Worm (Caenorhabditis elegans) whole organism, L4/young adult: ENCODE results near the gene gst-18.
"Not testable (repeated sequence)": the region's sequence is repeated elsewhere in the genome, so short reads cannot be mapped to it uniquely, and the experiment has no call there.

ENCODE experiments used
- W03F9.2 ChIP-seq: fragments of 150-350 bp; optimal IDR thresholded peaks from 2 replicates; lab custom pipeline; 2014; ENCODE audit warnings: missing biosample characterization, missing genetic modification characterization
- dao-5 ChIP-seq: sonication (generic microtip); optimal IDR thresholded peaks from 2 replicates; lab custom pipeline; 2016; ENCODE audit warnings: missing genotype, missing genetic modification characterization, moderate library complexity, missing compliant biosample characterization
- him-1 ChIP-seq: sonication (generic microtip); optimal IDR thresholded peaks from 2 replicates; lab custom pipeline; 2016; ENCODE audit warnings: missing genotype, missing genetic modification reagents, missing genetic modification characterization, missing compliant biosample characterization

The gst-18 gene

DNA sequence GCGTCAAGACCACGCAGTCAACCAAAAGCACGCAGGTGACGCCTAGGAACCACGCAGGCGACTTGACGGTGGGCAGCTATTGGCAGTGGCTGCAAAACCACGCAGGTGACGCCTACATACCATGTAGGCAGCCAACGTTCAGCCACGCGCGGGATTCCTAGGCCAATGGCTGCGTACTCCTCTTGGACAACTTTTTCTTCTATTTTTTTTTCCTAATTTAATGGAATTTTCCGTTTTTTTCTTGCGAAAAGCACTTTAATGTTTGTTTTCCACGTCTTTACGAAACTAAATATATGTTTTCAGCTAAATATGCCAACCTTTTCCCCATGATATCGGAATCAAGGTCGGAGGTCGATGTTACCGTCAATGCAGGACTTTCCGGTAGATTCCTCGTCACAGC, 24.0 kb upstream of the gst-18 start, which contains the start of gene C31C9.9:
Gene C31C9.9 (plus strand): TSS at position 301 of the 400 bp plus-strand sequence.
- TF ChIP-seq W03F9.2 (tag; lab: Kevin White, UChicago); him-1 (tag; lab: Kevin White, UChicago); dao-5: not testable (repeated sequence)

DNA sequence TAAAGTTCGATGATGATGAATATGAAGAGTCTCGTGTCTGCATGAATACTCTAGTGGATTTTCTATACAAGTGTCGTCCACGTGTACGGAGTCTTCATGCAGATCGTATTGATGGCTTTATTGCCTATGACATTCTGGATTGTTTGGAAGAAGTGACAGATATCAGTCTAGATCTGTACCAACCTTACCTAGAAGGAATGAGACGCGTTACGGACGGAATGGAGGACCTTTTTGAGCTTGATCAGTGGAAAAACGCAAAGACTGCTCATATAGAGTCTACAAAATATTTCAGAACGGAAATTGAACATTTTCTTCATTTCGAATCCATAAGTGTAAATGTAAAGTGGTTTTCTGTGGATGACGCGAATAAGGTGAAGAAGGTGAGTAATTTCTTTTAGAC, 17.5 kb upstream of the gst-18 start, which contains the start of gene fbxa-169:
Gene fbxa-169 (plus strand): TSS at position 301 of the 400 bp plus-strand sequence.
- TF ChIP-seq him-1 (tag; lab: Kevin White, UChicago) (no peak), dao-5 (no peak), W03F9.2 (tag; lab: Kevin White, UChicago) (no peak)

DNA sequence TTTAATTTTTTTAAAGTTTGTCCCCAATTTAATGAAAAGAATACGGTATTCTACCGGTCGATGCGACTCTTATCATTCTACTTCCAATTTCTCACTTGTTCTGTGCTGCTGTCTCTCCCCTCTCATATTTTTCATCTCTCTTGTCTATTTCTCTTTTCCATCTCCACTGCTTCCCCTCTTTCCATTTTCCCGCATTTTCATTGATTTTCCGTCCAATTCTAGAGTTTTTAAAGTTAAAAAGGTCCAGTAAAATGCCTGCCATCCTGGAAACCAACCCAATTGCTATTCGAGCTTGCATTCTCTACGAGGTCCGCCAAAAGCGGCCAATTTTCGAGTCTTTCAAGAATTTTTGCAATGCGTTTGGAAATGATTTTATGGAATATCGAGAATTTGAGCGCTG, 10.6 kb upstream of the gst-18 start, which contains the start of gene fbxa-167:
Gene fbxa-167 (plus strand): TSS at position 179 of the 400 bp plus-strand sequence.
- TF ChIP-seq him-1 (tag; lab: Kevin White, UChicago) (no peak), W03F9.2 (tag; lab: Kevin White, UChicago) (no peak), dao-5 (no peak)

DNA sequence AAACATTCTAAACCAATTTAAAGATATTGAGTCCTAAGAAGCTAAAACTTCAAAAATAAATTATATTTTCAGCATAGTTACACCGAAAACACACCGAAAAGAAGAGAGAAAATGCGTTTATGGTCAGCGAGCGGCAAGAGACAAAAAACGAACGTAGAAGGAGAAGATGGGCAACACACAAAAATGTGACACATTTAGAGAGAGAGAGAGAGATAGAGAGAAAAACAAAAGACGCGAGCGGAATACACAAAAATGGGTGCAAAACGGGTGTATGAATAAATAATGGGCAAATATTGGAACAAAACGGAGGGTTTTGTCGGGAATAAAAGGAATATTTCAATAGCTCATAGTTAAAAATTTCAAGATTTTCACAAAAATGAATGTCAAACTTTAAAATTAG, 9.5 kb upstream of the gst-18 start:
- TF ChIP-seq W03F9.2 (tag; lab: Kevin White, UChicago) (no peak), him-1 (tag; lab: Kevin White, UChicago) (no peak), dao-5 (no peak)

DNA sequence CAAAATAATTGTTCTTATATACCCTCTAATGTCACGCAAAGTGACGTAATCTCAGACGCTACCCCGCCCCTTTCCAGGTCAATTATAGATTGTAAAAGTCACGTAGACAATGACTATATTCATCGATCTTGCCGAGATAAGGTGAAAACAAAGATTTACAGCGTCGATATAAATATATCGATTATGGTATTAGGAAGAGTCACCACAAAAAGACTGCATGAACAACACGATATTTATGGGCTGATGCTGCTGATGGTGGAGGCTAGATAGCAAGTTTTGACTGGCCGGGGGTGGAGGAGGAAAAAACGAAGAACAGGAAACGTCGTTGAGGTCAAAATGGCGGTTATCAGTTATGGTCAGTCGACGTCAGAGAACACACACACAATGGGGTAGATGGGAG, 7.9 kb upstream of the gst-18 start:
- TF ChIP-seq him-1 (tag; lab: Kevin White, UChicago) (no peak), W03F9.2 (tag; lab: Kevin White, UChicago) (no peak), dao-5 (no peak)

DNA sequence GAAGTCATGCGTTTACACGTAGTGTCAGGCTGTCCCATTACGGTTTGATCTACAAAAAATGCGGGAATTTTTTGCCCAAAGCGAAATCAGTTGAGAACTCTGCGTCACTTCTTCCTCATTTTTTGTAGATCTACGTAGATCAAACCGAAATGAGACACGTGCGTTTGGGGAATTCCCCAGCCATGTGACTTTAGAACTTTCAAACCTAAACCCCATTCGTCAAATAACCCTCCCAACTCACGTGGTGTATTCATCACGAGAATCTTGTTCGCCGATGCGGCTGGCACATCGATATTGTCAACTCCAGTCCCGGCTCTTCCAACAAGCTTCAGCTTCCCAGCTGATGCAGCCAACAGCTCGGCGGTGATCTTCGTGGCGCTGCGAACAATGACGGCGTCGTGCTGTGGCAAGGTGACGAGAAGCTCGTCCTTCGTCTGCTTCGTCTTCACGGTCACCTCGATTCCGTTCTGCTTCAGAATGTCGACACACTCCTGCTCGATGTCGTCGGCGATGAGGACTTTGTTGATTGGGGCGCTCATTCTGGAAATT, 7.3 kb upstream of the gst-18 start, which contains the start of gene phdh-1:
Gene phdh-1 (minus strand): TSS at position 540 of the 549 bp plus-strand sequence.
- TF ChIP-seq him-1 (tag; lab: Kevin White, UChicago) (no peak), W03F9.2 (tag; lab: Kevin White, UChicago) (no peak), dao-5 (no peak)

DNA sequence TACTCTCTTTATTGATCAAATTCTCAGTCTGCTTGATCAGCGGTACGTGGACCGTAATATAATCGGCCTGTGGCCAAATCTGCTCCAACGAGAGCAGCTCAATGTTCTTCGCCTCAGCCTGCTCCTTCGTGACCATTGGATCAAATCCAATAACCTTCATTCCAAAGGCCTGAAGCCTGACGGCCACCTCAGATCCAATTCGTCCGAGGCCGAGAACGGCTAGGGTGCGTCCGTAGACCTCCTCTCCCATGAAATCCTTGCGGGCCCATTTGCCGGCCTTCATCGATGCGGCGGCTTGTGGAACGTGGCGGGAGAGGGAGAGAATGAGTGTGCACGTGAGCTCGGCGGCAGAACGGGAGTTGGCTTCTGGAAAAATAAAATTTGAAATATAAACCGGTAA, 6.8 kb upstream of the gst-18 start:
- TF ChIP-seq dao-5 = no peak

DNA sequence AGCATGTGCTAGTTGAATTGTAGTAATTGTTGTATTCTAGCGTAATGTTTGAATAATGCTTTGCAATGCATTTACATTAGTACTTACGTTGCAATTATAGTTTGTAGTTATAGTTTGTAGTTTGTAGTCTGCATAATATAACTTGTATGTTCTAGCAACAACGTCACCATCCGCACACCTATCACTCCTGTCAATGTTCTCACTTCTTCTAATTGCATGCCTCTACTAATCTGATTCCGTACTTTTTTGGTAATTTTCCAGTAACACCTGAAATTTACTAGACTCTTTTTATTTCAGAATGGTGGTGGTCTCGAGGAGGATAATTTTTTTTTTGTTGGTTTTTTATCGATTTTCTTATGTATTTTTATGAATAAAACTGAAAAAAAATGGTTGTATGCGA, 5.9 kb upstream of the gst-18 start:
- no peak for TF ChIP-seq dao-5
- no peak for TF ChIP-seq him-1 (tag; lab: Kevin White, UChicago)
- TF ChIP-seq W03F9.2 (tag; lab: Kevin White, UChicago) = no peak

DNA sequence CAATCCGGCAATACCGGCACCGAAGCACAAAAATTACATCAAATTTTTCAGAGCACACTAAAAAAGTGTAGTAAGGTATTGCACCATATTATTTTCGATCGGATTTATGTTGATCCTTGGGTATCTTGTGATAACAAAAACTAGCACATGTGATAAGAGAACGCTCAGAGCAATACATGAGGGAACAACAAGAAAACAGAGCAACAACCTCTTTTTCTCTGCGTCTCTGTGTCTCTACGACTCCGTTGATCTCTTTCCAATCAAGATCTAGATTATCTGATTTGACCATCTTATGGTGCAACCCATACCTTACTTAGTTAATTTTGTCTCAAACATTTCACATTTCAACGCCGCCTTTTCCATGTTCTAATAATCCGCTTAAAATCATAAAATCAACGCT, 1.6 kb upstream of the gst-18 start, which contains the start of gene tag-10:
Gene tag-10 (plus strand): TSS at position 347 of the 400 bp plus-strand sequence.
- no peak for TF ChIP-seq dao-5
- no peak for TF ChIP-seq W03F9.2 (tag; lab: Kevin White, UChicago)
- TF ChIP-seq him-1 (tag; lab: Kevin White, UChicago) = no peak

DNA sequence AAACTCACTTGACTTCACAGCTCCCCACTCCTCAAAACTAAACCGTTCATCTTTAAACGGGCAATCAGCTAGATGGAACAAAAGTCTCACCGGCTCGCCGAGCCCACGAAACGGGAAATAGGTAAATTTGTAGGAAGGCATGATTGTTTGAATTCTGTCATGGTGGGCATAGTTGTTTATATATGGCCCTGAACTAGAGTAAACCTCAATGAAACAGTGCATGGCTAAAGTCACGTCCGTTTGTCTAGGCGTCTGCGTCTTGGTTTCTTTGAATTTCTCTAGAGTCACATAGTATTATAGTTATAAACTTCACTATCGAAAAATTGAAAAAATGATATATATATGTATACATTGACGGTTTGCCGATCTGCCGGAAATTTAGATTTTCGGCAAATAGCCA, 3.7 kb downstream of the gst-18 start, which contains the start of gene gst-19:
Gene gst-19 (minus strand): TSS at position 145 of the 400 bp plus-strand sequence.
- no peak for TF ChIP-seq dao-5

DNA sequence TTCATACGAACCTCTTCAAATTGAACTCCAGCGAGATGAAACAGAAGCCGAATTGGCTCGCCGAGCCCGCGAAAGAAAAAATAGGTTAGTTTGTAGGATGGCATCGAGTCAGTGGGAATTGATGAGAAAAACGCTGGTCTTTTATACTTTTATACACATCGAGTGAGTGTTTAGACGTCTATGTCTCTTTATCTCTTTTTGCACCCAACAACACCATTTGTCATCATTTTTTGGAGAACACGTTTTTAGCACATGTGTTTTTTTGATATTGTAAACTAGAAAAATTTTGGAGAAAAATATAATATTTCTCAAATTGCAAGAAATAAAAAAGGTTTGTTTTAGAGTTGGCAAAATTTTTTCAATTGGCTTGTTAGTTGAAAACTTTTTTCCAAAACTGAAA, 6.4 kb downstream of the gst-18 start, which contains the start of gene gst-16:
Gene gst-16 (minus strand): TSS at position 111 of the 400 bp plus-strand sequence.
- no peak for TF ChIP-seq him-1 (tag; lab: Kevin White, UChicago)
- no peak for TF ChIP-seq dao-5
- TF ChIP-seq W03F9.2 (tag; lab: Kevin White, UChicago) = no peak

DNA sequence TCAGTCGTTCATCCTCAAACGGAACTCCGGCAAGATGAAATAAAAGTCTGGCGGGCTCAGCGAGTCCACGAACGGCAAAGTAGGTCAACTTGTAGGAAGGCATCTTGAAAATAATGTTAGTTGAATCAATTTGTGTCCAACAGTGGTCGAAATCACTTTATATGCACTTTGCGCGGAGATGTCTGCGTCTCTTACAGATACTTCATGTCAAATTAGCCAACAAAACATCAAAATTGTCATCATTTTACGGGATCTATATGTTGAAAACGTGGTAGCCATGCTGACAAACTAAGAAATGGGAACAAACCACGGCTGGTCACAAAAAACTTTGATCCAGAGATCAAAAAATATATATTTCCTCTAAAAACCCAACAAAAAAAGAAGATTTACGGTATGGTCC, 12.9 kb downstream of the gst-18 start, which contains the start of gene gst-12:
Gene gst-12 (minus strand): TSS at position 254 of the 400 bp plus-strand sequence.
- TF ChIP-seq him-1 (tag; lab: Kevin White, UChicago) (no peak), dao-5 (no peak), W03F9.2 (tag; lab: Kevin White, UChicago) (no peak)

DNA sequence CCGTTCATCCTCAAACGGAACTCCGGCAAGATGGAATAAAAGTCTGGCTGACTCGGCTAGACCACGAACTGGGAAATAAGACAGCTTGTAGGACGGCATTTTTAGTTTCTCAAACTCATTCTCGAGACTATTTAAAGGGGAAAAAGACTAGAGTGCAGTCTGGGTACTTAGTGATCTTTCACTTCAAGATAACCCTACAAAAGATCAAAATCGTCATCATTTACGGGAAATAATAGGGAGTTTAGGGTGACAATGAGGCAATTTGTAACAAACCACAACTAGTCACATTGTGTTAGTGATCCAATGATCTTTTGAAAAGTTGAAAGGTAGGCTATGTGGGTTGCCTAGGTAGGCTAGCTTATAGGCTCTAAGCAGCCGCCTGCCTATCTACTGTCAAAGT, 14.7 kb downstream of the gst-18 start, which contains the start of gene gst-14:
Gene gst-14 (minus strand): TSS at position 101 of the 400 bp plus-strand sequence.
- no peak for TF ChIP-seq dao-5
- no peak for TF ChIP-seq W03F9.2 (tag; lab: Kevin White, UChicago)
- TF ChIP-seq him-1 (tag; lab: Kevin White, UChicago) = no peak

DNA sequence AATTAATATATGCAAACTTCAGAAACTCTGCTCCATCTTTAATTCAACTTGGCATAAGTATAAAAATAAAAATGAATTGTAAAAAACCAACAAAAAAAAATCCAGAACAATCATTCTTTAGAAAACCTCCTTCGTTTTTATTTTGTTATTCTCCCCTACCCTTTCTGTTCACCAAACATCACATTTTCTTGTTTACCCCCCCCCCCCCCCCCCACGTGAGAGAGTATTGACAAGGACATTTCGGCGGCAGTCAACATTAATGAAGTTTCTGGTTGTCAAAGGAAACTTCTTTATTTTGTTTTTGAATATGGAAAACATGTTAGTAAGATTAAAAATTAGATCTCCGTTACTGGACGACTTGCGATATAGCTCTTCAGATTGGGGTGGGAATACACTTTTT, 16.2 kb downstream of the gst-18 start:
- TF ChIP-seq dao-5 (no peak), W03F9.2 (tag; lab: Kevin White, UChicago) (no peak), him-1 (tag; lab: Kevin White, UChicago) (no peak)

DNA sequence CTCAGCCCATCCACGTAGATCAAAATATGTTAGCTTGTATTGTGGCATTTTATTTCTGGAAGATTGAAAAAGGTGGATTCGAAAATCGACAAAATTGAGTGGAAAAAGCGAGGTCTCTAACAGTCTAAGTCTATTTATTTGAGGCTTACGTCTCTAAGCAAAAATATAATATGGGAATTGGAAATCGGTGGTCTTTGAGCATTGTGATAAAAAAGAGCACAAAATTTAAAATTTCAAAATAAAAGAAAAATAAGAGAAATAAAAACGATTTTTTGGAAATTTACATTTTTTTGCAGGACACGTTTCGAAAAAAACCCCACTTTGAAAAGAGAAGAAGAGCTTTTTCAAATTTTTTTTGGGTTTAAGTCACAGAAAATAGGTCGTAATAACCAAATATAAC, 17.6 kb downstream of the gst-18 start, which contains the start of gene gst-15:
Gene gst-15 (minus strand): TSS at position 101 of the 400 bp plus-strand sequence.
- TF ChIP-seq dao-5 (no peak), him-1 (tag; lab: Kevin White, UChicago) (no peak), W03F9.2 (tag; lab: Kevin White, UChicago) (no peak)
